Fruit fly (Drosophila melanogaster) whole organism, embryonic: ENCODE data around the gene CG5346.

Source experiments
- Aef1 ChIP-seq: fragments of 200-800 bp; sonication (Bioruptor generic); IDR thresholded peaks from 3 replicates; pipeline ENCODE4 v1.3.6; 2022; ENCODE audit warnings: missing biosample characterization, missing genetic modification characterization
- B-H1 ChIP-seq: fragments of 200-800 bp; sonication (Bioruptor generic); IDR thresholded peaks from 3 replicates; pipeline ENCODE4 v1.3.6; 2022; ENCODE audit warnings: missing biosample characterization, missing genetic modification characterization
- Bteb2 ChIP-seq: fragments of 200-800 bp; sonication (Bioruptor generic); optimal IDR thresholded peaks from 2 replicates; lab custom pipeline; 2016; ENCODE audit warnings: missing biosample characterization, missing genetic modification characterization
- CG10543 ChIP-seq: fragments of 200-800 bp; sonication (Bioruptor generic); optimal IDR thresholded peaks from 3 replicates; lab custom pipeline; 2017; ENCODE audit warnings: missing biosample characterization, mild to moderate bottlenecking, missing genetic modification characterization, moderate library complexity
- CG10565 ChIP-seq: fragments of 200-800 bp; sonication (Bioruptor generic); optimal IDR thresholded peaks from 3 replicates; lab custom pipeline; 2016; ENCODE audit warnings: missing biosample characterization, mild to moderate bottlenecking, missing genetic modification characterization
- CG10959 ChIP-seq: fragments of 200-800 bp; sonication (Bioruptor generic); IDR thresholded peaks from 2 replicates; pipeline ENCODE4 v1.3.6; 2022; ENCODE audit warnings: missing biosample characterization, missing genetic modification characterization
- CG12104 ChIP-seq: fragments of 200-800 bp; sonication (Bioruptor generic); optimal IDR thresholded peaks from 3 replicates; lab custom pipeline; 2016; ENCODE audit warnings: missing biosample characterization, missing genetic modification characterization
- CG12236 ChIP-seq: fragments of 200-800 bp; sonication (Bioruptor generic); optimal IDR thresholded peaks from 2 replicates; lab custom pipeline; 2016; ENCODE audit warnings: missing biosample characterization, missing genetic modification characterization
- CG12744 ChIP-seq: fragments of 200-800 bp; sonication (Bioruptor generic); optimal IDR thresholded peaks from 2 replicates; lab custom pipeline; 2016; ENCODE audit warnings: missing biosample characterization, missing genetic modification characterization
- CG13424 ChIP-seq: fragments of 200-800 bp; sonication (Bioruptor generic); optimal IDR thresholded peaks from 2 replicates; lab custom pipeline; 2019; ENCODE audit warnings: missing biosample characterization, mild to moderate bottlenecking, missing genetic modification characterization, moderate library complexity
- CG14014 ChIP-seq: fragments of 200-800 bp; sonication (Bioruptor generic); IDR thresholded peaks from 2 replicates; pipeline ENCODE4 v1.3.6; 2022; ENCODE audit warnings: missing biosample characterization, missing genetic modification characterization
- CG14050 ChIP-seq: fragments of 200-800 bp; sonication (Bioruptor generic); IDR thresholded peaks from 3 replicates; pipeline ENCODE4 v1.3.6; 2022; ENCODE audit warnings: missing biosample characterization, missing genetic modification characterization
- CG14710 ChIP-seq: fragments of 200-800 bp; sonication (Bioruptor generic); optimal IDR thresholded peaks from 3 replicates; lab custom pipeline; 2019; ENCODE audit warnings: missing biosample characterization, mild to moderate bottlenecking, missing genetic modification characterization, moderate library complexity
- CG16779 ChIP-seq: fragments of 200-800 bp; sonication (Bioruptor generic); IDR thresholded peaks from 2 replicates; pipeline ENCODE4 v1.3.6; 2022; ENCODE audit warnings: missing biosample characterization, missing genetic modification characterization
- CG18599 ChIP-seq: fragments of 200-800 bp; sonication (Bioruptor generic); optimal IDR thresholded peaks from 3 replicates; lab custom pipeline; 2017; ENCODE audit warnings: missing biosample characterization, missing genetic modification characterization, mild to moderate bottlenecking, moderate library complexity, missing genetic modification reagents
- CG2116 ChIP-seq: fragments of 200-800 bp; sonication (Bioruptor generic); optimal IDR thresholded peaks from 3 replicates; lab custom pipeline; 2018; ENCODE audit warnings: missing biosample characterization, mild to moderate bottlenecking, missing genetic modification characterization
- CG2120 ChIP-seq: fragments of 200-800 bp; sonication (Bioruptor generic); optimal IDR thresholded peaks from 3 replicates; lab custom pipeline; 2016; ENCODE audit warnings: missing biosample characterization, missing genetic modification characterization
- CG2712 ChIP-seq: fragments of 200-800 bp; optimal IDR thresholded peaks from 3 replicates; lab custom pipeline; 2019; ENCODE audit warnings: missing biosample characterization, mild to moderate bottlenecking, missing genetic modification characterization, moderate library complexity
- CG30403 ChIP-seq: fragments of 200-800 bp; sonication (Bioruptor generic); optimal IDR thresholded peaks from 3 replicates; lab custom pipeline; 2016; ENCODE audit warnings: missing biosample characterization, missing genetic modification characterization
- CG34376 ChIP-seq: fragments of 200-800 bp; sonication (Bioruptor generic); optimal IDR thresholded peaks from 2 replicates; lab custom pipeline; 2018; ENCODE audit warnings: missing biosample characterization, mild to moderate bottlenecking, missing genetic modification characterization
- CG3838 ChIP-seq: fragments of 200-800 bp; sonication (Bioruptor generic); optimal IDR thresholded peaks from 3 replicates; lab custom pipeline; 2016; ENCODE audit warnings: missing biosample characterization, missing genetic modification characterization
- CG6175 ChIP-seq: fragments of 200-800 bp; sonication (Bioruptor generic); IDR thresholded peaks from 3 replicates; pipeline ENCODE4 v1.3.6; 2022; ENCODE audit warnings: missing biosample characterization, missing genetic modification characterization
- CG6765 ChIP-seq: fragments of 200-800 bp; sonication (Bioruptor generic); optimal IDR thresholded peaks from 3 replicates; lab custom pipeline; 2017; ENCODE audit warnings: missing biosample characterization, mild to moderate bottlenecking, missing genetic modification characterization
- CG7928 ChIP-seq: fragments of 200-800 bp; sonication (Bioruptor generic); optimal IDR thresholded peaks from 2 replicates; lab custom pipeline; 2017; ENCODE audit warnings: missing biosample characterization, mild to moderate bottlenecking, missing genetic modification characterization
- CG9437 ChIP-seq: fragments of 200-800 bp; sonication (Bioruptor generic); optimal IDR thresholded peaks from 2 replicates; lab custom pipeline; 2018; ENCODE audit warnings: missing biosample characterization, mild to moderate bottlenecking, missing genetic modification characterization
- D19B ChIP-seq: fragments of 200-800 bp; sonication (Bioruptor generic); optimal IDR thresholded peaks from 2 replicates; lab custom pipeline; 2017; ENCODE audit warnings: missing biosample characterization, mild to moderate bottlenecking, missing genetic modification characterization
- Dek ChIP-seq: fragments of 200-800 bp; sonication (Bioruptor generic); optimal IDR thresholded peaks from 3 replicates; lab custom pipeline; 2019; ENCODE audit warnings: missing biosample characterization, mild to moderate bottlenecking, missing genetic modification characterization, moderate library complexity
- E2f2 ChIP-seq: fragments of 200-800 bp; sonication (Bioruptor generic); IDR thresholded peaks from 2 replicates; pipeline ENCODE4 v1.3.6; 2022; ENCODE audit warnings: missing biosample characterization, missing genetic modification characterization
- Hey ChIP-seq: fragments of 200-800 bp; sonication (Bioruptor generic); optimal IDR thresholded peaks from 3 replicates; lab custom pipeline; 2018; ENCODE audit warnings: missing biosample characterization, mild to moderate bottlenecking, missing genetic modification characterization
- Spps ChIP-seq: fragments of 200-800 bp; sonication (Bioruptor generic); optimal IDR thresholded peaks from 2 replicates; lab custom pipeline; 2018; ENCODE audit warnings: missing biosample characterization, mild to moderate bottlenecking, missing genetic modification characterization
- Ssrp ChIP-seq: fragments of 200-800 bp; sonication (Bioruptor generic); optimal IDR thresholded peaks from 2 replicates; lab custom pipeline; 2018; ENCODE audit warnings: missing biosample characterization, mild to moderate bottlenecking, missing genetic modification characterization, moderate library complexity
- chinmo ChIP-seq: fragments of 200-800 bp; sonication (Bioruptor generic); IDR thresholded peaks from 4 replicates; pipeline ENCODE4 v1.3.6; 2022; ENCODE audit warnings: missing biosample characterization, missing genetic modification characterization; ENCODE audit not compliant: partially characterized antibody
- chm ChIP-seq: fragments of 200-800 bp; sonication (Bioruptor generic); IDR thresholded peaks from 2 replicates; pipeline ENCODE4 v1.3.6; 2022; ENCODE audit warnings: missing biosample characterization, missing genetic modification characterization
- ci ChIP-seq: fragments of 200-800 bp; sonication (Bioruptor generic); IDR thresholded peaks from 3 replicates; pipeline ENCODE4 v1.3.6; 2022; ENCODE audit warnings: missing biosample characterization, missing genetic modification characterization
- grn ChIP-seq: fragments of 200-800 bp; sonication (Bioruptor generic); optimal IDR thresholded peaks from 3 replicates; lab custom pipeline; 2017; ENCODE audit warnings: missing biosample characterization, missing genetic modification characterization
- gsb-n ChIP-seq: fragments of 200-800 bp; sonication (Bioruptor generic); optimal IDR thresholded peaks from 3 replicates; lab custom pipeline; 2018; ENCODE audit warnings: missing biosample characterization, mild to moderate bottlenecking, missing genetic modification characterization
- h ChIP-seq: fragments of >200 bp; optimal IDR thresholded peaks from 2 replicates; lab custom pipeline; 2017
- jing ChIP-seq: fragments of 200-800 bp; sonication (Bioruptor generic); optimal IDR thresholded peaks from 2 replicates; lab custom pipeline; 2018; ENCODE audit warnings: missing biosample characterization, mild to moderate bottlenecking, missing genetic modification characterization
- jumu ChIP-seq: fragments of 200-800 bp; sonication (Bioruptor generic); optimal IDR thresholded peaks from 3 replicates; lab custom pipeline; 2016; ENCODE audit warnings: missing biosample characterization, missing genetic modification characterization
- lab ChIP-seq: fragments of 200-800 bp; sonication (Bioruptor generic); optimal IDR thresholded peaks from 3 replicates; lab custom pipeline; 2017; ENCODE audit warnings: missing biosample characterization, missing genetic modification characterization, mild to moderate bottlenecking, moderate library complexity, missing genetic modification reagents
- lmd ChIP-seq: fragments of 200-800 bp; sonication (Bioruptor generic); IDR thresholded peaks from 2 replicates; pipeline ENCODE4 v1.3.6; 2022; ENCODE audit warnings: missing biosample characterization, missing genetic modification characterization
- sens-2 ChIP-seq: fragments of 200-800 bp; sonication (Bioruptor generic); IDR thresholded peaks from 2 replicates; pipeline ENCODE4 v1.3.6; 2022; ENCODE audit warnings: missing biosample characterization, missing genetic modification characterization
- seq ChIP-seq: fragments of 200-800 bp; sonication (Bioruptor generic); IDR thresholded peaks from 2 replicates; pipeline ENCODE4 v1.3.6; 2022; ENCODE audit warnings: missing biosample characterization, missing genetic modification characterization
- sim ChIP-seq: fragments of 200-800 bp; sonication (Bioruptor generic); IDR thresholded peaks from 2 replicates; pipeline ENCODE4 v1.3.6; 2022; ENCODE audit warnings: missing biosample characterization, missing genetic modification characterization
- stwl ChIP-seq: fragments of 200-800 bp; sonication (Bioruptor generic); optimal IDR thresholded peaks from 3 replicates; lab custom pipeline; 2018; ENCODE audit warnings: missing biosample characterization, mild to moderate bottlenecking, missing genetic modification characterization, moderate library complexity
- sug ChIP-seq: fragments of 200-800 bp; optimal IDR thresholded peaks from 2 replicates; lab custom pipeline; 2019; ENCODE audit warnings: missing biosample characterization, mild to moderate bottlenecking, missing genetic modification characterization, moderate library complexity
- tll ChIP-seq, 2 experiments: fragments of 200-800 bp in 1 of 2; fragments of >200 bp in 1 of 2; sonication (Bioruptor generic) in 1 of 2; optimal IDR thresholded peaks; 2 replicates each; lab custom pipeline; 2017 to 2019; ENCODE audit warnings: missing biosample characterization in 2 of 2, missing genetic modification characterization in 2 of 2, mild to moderate bottlenecking in 1 of 2, moderate library complexity in 1 of 2
- zf30C ChIP-seq: fragments of 200-800 bp; sonication (Bioruptor generic); optimal IDR thresholded peaks from 3 replicates; lab custom pipeline; 2018; ENCODE audit warnings: missing biosample characterization, mild to moderate bottlenecking, missing genetic modification characterization

The CG5346 gene

dm6 chr3R:22547585-22548022, 19.1 kb upstream of the CG5346 start, which contains the start of gene AdipoR (continued):
- TF ChIP-seq grn (GFP tag; lab: Kevin White, UChicago) (no peak), lab (peak; percentile 48), zf30C (peak; percentile 95), Hey (tag; lab: Kevin White, UChicago) (no peak), CG10543 (GFP tag; lab: Kevin White, UChicago) (peak; percentile 25), ci (GFP tag; lab: Robert Waterston, UW) (peak; percentile 65), CG6765 (GFP tag; lab: Kevin White, UChicago) (peak; percentile 42), gsb-n (peak; percentile 25), CG2116 (peak; percentile 47)

DNA sequence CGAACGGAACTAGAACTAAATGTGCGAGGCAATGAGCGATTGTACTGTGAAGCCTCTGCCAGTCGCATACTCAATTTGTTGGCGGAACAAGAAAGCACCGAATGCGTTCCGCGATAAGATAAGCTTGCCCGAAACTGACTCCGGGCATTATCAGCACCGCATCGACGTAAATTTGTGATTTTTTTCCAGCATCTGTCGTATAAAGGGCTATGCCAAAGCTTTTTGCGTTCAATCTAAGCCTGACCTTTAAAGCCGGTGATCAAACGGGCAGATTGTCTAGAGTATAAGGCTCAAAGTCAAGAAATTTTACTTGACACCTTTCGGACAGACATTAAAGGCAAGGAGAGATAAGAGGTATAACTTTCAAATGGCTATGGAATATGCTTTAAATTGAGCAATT, 17.6 kb upstream of the CG5346 start:
- peak; percentile 46 for TF ChIP-seq sug (tag; lab: Kevin White, UChicago)
- TF ChIP-seq CG34376 (GFP tag; lab: Kevin White, UChicago), result peak; percentile 40
- no peak for TF ChIP-seq Spps (tag; lab: Kevin White, UChicago)
- TF ChIP-seq CG30403 (GFP tag; lab: Kevin White, UChicago), result no peak
- 0 out of 4 replicates have a peak, but pooled peaks have one; percentile 44 for TF ChIP-seq chinmo (GFP tag; lab: Robert Waterston, UW)

dm6 chr3R:22542773-22543411, 14.4 kb upstream of the CG5346 start:
- TF ChIP-seq CG18599 (GFP tag; lab: Kevin White, UChicago), result no peak
- no peak for TF ChIP-seq D19B
- no peak for TF ChIP-seq CG6175 (GFP tag; lab: Robert Waterston, UW)
- TF ChIP-seq jing (GFP tag; lab: Kevin White, UChicago), result no peak
- no peak for TF ChIP-seq CG10959 (GFP tag; lab: Robert Waterston, UW)
- peak; percentile 45; the same call in 1 of the 3 replicates for TF ChIP-seq CG14050 (GFP tag; lab: Robert Waterston, UW)
- TF ChIP-seq CG3838 (GFP tag; lab: Kevin White, UChicago), result no peak
- TF ChIP-seq lmd (GFP tag; lab: Robert Waterston, UW), result peak; percentile 36; the same call in 1 of the 2 replicates
- no peak for TF ChIP-seq sens-2 (GFP tag; lab: Robert Waterston, UW)
- no peak for TF ChIP-seq CG10565 (GFP tag; lab: Kevin White, UChicago)
- TF ChIP-seq CG14014 (GFP tag; lab: Robert Waterston, UW), result no peak
- no peak for TF ChIP-seq sim (GFP tag; lab: Robert Waterston, UW)
- TF ChIP-seq Aef1 (GFP tag; lab: Robert Waterston, UW), result 0 out of 3 replicates have a peak, but pooled peaks have one; percentile 17
- no peak for TF ChIP-seq Bteb2 (GFP tag; lab: Kevin White, UChicago)
- TF ChIP-seq CG2712 (tag; lab: Kevin White, UChicago), result no peak
- peak; percentile 21; the same call in 1 of the 3 replicates for TF ChIP-seq B-H1 (GFP tag; lab: Robert Waterston, UW)
- no peak for TF ChIP-seq h (lab: Kevin White, UChicago)
- no peak for TF ChIP-seq seq (GFP tag; lab: Robert Waterston, UW)
- TF ChIP-seq chm, result no peak
- no peak for TF ChIP-seq stwl (tag; lab: Kevin White, UChicago)
- no peak for TF ChIP-seq E2f2
- TF ChIP-seq tll (GFP tag; optimal IDR thresholded peaks at IDR 0.05; lab: Kevin White, UChicago), result no peak
- no peak for TF ChIP-seq CG12236
- TF ChIP-seq Dek (tag; lab: Kevin White, UChicago), result no peak
- TF ChIP-seq CG13424 (tag; lab: Kevin White, UChicago), result peak; percentile 8
- no peak for TF ChIP-seq CG7928
- no peak for TF ChIP-seq CG2120 (GFP tag; lab: Kevin White, UChicago)
- TF ChIP-seq CG9437 (GFP tag; lab: Kevin White, UChicago), result no peak
- TF ChIP-seq CG12744, result no peak
- no peak for TF ChIP-seq CG14710 (tag; lab: Kevin White, UChicago)
- no peak for TF ChIP-seq jumu (GFP tag; lab: Kevin White, UChicago)
- no peak for TF ChIP-seq CG16779 (GFP tag; lab: Robert Waterston, UW)
- TF ChIP-seq CG12104 (GFP tag; lab: Kevin White, UChicago), result no peak
- TF ChIP-seq Ssrp (tag; lab: Kevin White, UChicago), result no peak
